Worm (Caenorhabditis elegans) whole organism, mixed stage, embryonic: Measurements from ENCODE around the gene col-20.
"Not testable (repeated sequence)": the region's sequence is repeated elsewhere in the genome, so short reads cannot be mapped to it uniquely, and the experiment has no call there.

Experiments used
- blmp-1 ChIP-seq: fragments of 150-350 bp; optimal IDR thresholded peaks from 2 replicates; lab custom pipeline; 2014; ENCODE audit warnings: missing biosample characterization, missing genetic modification characterization
- ceh-43 ChIP-seq: fragments of 200-800 bp; sonication (Bioruptor generic); optimal IDR thresholded peaks from 2 replicates; lab custom pipeline; 2018; ENCODE audit warnings: mild to moderate bottlenecking, missing genetic modification characterization, moderate library complexity, missing compliant biosample characterization
- lin-13 ChIP-seq: fragments of 150-350 bp; optimal IDR thresholded peaks from 2 replicates; lab custom pipeline; 2014; ENCODE audit warnings: missing biosample characterization, missing genetic modification characterization
- mep-1 ChIP-seq: fragments of 150-350 bp; optimal IDR thresholded peaks from 2 replicates; lab custom pipeline; 2017; ENCODE audit warnings: missing biosample characterization, missing genetic modification reagents, missing genetic modification characterization, inconsistent platforms
- nhr-2 ChIP-seq: fragments of 150-350 bp; optimal IDR thresholded peaks from 2 replicates; lab custom pipeline; 2014; ENCODE audit warnings: missing biosample characterization, missing genetic modification characterization
- unc-62 ChIP-seq: fragments of 150-350 bp; optimal IDR thresholded peaks from 2 replicates; lab custom pipeline; 2014; ENCODE audit warnings: missing biosample characterization, missing genetic modification reagents, missing genetic modification characterization
- zip-8 ChIP-seq: fragments of 150-350 bp; optimal IDR thresholded peaks from 2 replicates; lab custom pipeline; 2014; ENCODE audit warnings: missing biosample characterization, missing genetic modification characterization

Gene col-20

DNA sequence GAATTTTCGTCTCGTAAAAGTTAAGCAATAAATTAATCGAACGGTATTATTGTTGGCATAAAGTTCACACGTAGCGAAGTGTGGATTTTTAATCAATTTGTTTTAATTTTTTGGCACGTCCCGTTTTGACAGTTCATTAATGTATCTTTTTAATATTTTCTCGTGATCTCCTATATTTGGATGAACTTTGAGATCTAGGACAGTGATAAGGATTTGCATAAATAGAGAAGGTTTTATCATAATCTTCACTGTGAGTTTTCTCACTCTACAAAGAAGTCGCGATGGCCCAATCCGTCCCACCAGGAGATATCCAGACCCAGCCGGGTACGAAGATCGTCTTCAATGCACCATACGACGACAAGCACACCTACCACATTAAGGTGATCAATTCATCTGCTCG is 45.5 kb downstream of the col-20 start, which contains the start of the genes C33F10.8 and msp-40:
TSS of gene C33F10.8 (minus strand) at position 101 of the 400 bp plus-strand sequence.
TSS of gene msp-40 (plus strand) at position 282 of the 400 bp plus-strand sequence.
- not testable (repeated sequence) for TF ChIP-seq mep-1 (tag; lab: Kevin White, UChicago); unc-62 (GFP tag; lab: Kevin White, UChicago); ceh-43 (GFP tag; lab: Kevin White, UChicago)

DNA sequence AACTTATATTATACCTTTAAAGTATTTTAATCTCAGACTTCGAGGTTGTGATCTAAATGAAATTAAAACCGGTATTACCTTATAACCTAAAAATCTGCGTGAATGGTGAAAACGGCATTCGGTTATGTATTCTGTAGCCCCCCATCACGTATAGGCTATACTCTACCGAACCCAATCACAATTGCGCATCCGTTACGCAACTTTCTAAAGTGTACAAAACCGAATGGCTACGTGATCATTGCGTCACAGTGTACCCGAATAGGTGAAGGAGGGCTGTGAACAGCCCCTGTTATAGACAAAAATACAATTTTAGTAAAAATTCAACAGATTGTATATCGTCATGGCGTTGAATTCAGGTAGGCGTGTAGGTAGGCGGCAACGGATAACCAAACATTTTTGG is 48.0 kb downstream of the col-20 start:
- TF ChIP-seq nhr-2 (tag; lab: Kevin White, UChicago) (peak; percentile 70), zip-8 (tag; lab: Kevin White, UChicago) (peak; percentile 96), blmp-1 (tag; lab: Kevin White, UChicago) (no peak)
- TF ChIP-seq, all 35 proteins: peak for 2

DNA sequence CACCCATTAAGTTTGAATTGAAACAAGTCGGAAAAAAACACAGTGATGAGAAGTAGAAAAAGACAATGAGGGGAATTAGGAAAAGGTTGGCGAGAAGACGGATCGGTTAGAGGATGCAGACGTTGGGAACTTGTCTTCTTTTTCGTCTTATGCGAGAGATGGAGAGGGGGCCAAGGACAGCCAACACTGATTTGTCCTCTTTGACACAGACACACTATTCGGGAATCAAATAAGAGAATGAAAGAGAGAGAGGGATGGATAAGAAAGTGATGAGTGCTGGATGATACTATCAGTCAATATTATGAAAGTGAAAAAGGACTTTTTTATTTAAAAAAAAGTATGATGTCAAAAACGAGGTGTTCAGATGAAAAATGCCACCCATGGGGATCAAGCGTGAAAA is 48.9 kb downstream of the col-20 start, which contains the start of gene lact-5:
TSS of gene lact-5 (minus strand) at position 1 of the 400 bp plus-strand sequence.
- TF ChIP-seq lin-13 (tag; lab: Kevin White, UChicago), result no peak
- TF ChIP-seq blmp-1 (tag; lab: Kevin White, UChicago), result peak; percentile 69
